Fruit fly (Drosophila melanogaster) whole organism, embryonic: ENCODE data around the gene CG5498.
A peak's percentile ranks its signal among the peaks of the same experiment; 100 is the strongest.

ENCODE experiments used
- ATbp ChIP-seq: fragments of 200-800 bp; sonication (Bioruptor generic); optimal IDR thresholded peaks from 2 replicates; lab custom pipeline; 2017; ENCODE audit warnings: missing biosample characterization, mild to moderate bottlenecking, missing genetic modification characterization, missing genetic modification reagents
- CG10959 ChIP-seq: fragments of 200-800 bp; sonication (Bioruptor generic); IDR thresholded peaks from 2 replicates; pipeline ENCODE4 v1.3.6; 2022; ENCODE audit warnings: missing biosample characterization, missing genetic modification characterization
- CG12071 ChIP-seq: fragments of 200-800 bp; sonication (Bioruptor generic); optimal IDR thresholded peaks from 3 replicates; lab custom pipeline; 2018; ENCODE audit warnings: missing biosample characterization, mild to moderate bottlenecking, missing genetic modification characterization
- CG12391 ChIP-seq: fragments of 200-800 bp; sonication (Bioruptor generic); optimal IDR thresholded peaks from 3 replicates; lab custom pipeline; 2018; ENCODE audit warnings: missing biosample characterization, mild to moderate bottlenecking, missing genetic modification characterization, moderate library complexity
- CG12659 ChIP-seq: fragments of 200-800 bp; sonication (Bioruptor generic); optimal IDR thresholded peaks from 3 replicates; lab custom pipeline; 2017; ENCODE audit warnings: mild to moderate bottlenecking, missing biosample characterization, missing genetic modification reagents, missing genetic modification characterization
- CG13123 ChIP-seq: fragments of 200-800 bp; sonication (Bioruptor generic); optimal IDR thresholded peaks from 2 replicates; lab custom pipeline; 2016; ENCODE audit warnings: missing biosample characterization, missing genetic modification characterization
- CG14965 ChIP-seq: fragments of 200-800 bp; sonication (Bioruptor generic); optimal IDR thresholded peaks from 2 replicates; lab custom pipeline; 2016; ENCODE audit warnings: missing biosample characterization, missing genetic modification characterization, borderline replicate concordance
- CG17186 ChIP-seq: fragments of 200-800 bp; sonication (Bioruptor generic); optimal IDR thresholded peaks from 3 replicates; lab custom pipeline; 2017; ENCODE audit warnings: missing biosample characterization, missing genetic modification reagents, missing genetic modification characterization
- CG17359 ChIP-seq: fragments of 200-800 bp; sonication (Bioruptor generic); optimal IDR thresholded peaks from 3 replicates; lab custom pipeline; 2018; ENCODE audit warnings: missing biosample characterization, mild to moderate bottlenecking, missing genetic modification characterization, moderate library complexity
- CG17912 ChIP-seq: fragments of 200-800 bp; sonication (Bioruptor generic); optimal IDR thresholded peaks from 2 replicates; lab custom pipeline; 2018; ENCODE audit warnings: missing biosample characterization, mild to moderate bottlenecking, missing genetic modification characterization
- CG18011 ChIP-seq: fragments of 200-800 bp; sonication (Bioruptor generic); optimal IDR thresholded peaks from 2 replicates; lab custom pipeline; 2017; ENCODE audit warnings: missing biosample characterization, missing genetic modification characterization, mild to moderate bottlenecking, moderate library complexity, missing genotype
- CG2116 ChIP-seq: fragments of 200-800 bp; sonication (Bioruptor generic); optimal IDR thresholded peaks from 3 replicates; lab custom pipeline; 2018; ENCODE audit warnings: missing biosample characterization, mild to moderate bottlenecking, missing genetic modification characterization
- CG42726 ChIP-seq: fragments of 200-800 bp; sonication (Bioruptor generic); IDR thresholded peaks from 2 replicates; pipeline ENCODE4 v1.3.6; 2022; ENCODE audit warnings: missing biosample characterization, missing genetic modification characterization; ENCODE audit not compliant: partially characterized antibody
- CG6854 ChIP-seq: fragments of 200-800 bp; sonication (Bioruptor generic); optimal IDR thresholded peaks from 3 replicates; lab custom pipeline; 2017; ENCODE audit warnings: missing biosample characterization, mild to moderate bottlenecking, missing genetic modification characterization
- CG7928 ChIP-seq: fragments of 200-800 bp; sonication (Bioruptor generic); optimal IDR thresholded peaks from 2 replicates; lab custom pipeline; 2017; ENCODE audit warnings: missing biosample characterization, mild to moderate bottlenecking, missing genetic modification characterization
- CG8359 ChIP-seq: fragments of 200-800 bp; sonication (Bioruptor generic); optimal IDR thresholded peaks from 2 replicates; lab custom pipeline; 2017; ENCODE audit warnings: missing biosample characterization, mild to moderate bottlenecking, missing genetic modification characterization, borderline replicate concordance
- CG8388 ChIP-seq: fragments of 200-800 bp; sonication (Bioruptor generic); optimal IDR thresholded peaks from 2 replicates; lab custom pipeline; 2019; ENCODE audit warnings: missing biosample characterization, mild to moderate bottlenecking, missing genetic modification characterization, moderate library complexity
- D ChIP-seq, 2 experiments: fragments of 200-800 bp in 1 of 2; fragments of >200 bp in 1 of 2; sonication (Bioruptor generic) in 1 of 2; optimal IDR thresholded peaks; 2 replicates in 1 of 2; 3 replicates in 1 of 2; lab custom pipeline; 2017; ENCODE audit warnings: mild to moderate bottlenecking in 1 of 2, missing biosample characterization in 1 of 2, missing genetic modification characterization in 1 of 2, missing genetic modification reagents in 1 of 2
- Dad ChIP-seq: fragments of 200-800 bp; sonication (Bioruptor generic); optimal IDR thresholded peaks from 3 replicates; lab custom pipeline; 2016; ENCODE audit warnings: missing biosample characterization, missing genetic modification characterization
- Dek ChIP-seq: fragments of 200-800 bp; sonication (Bioruptor generic); optimal IDR thresholded peaks from 3 replicates; lab custom pipeline; 2019; ENCODE audit warnings: missing biosample characterization, mild to moderate bottlenecking, missing genetic modification characterization, moderate library complexity
- NC2β ChIP-seq: fragments of 200-800 bp; sonication (Bioruptor generic); optimal IDR thresholded peaks from 2 replicates; lab custom pipeline; 2016; ENCODE audit warnings: missing biosample characterization, missing genetic modification characterization
- Nf-YA ChIP-seq: fragments of 200-800 bp; sonication (Bioruptor generic); IDR thresholded peaks from 2 replicates; pipeline ENCODE4 v1.3.6; 2022; ENCODE audit warnings: missing biosample characterization, missing genetic modification characterization
- Oaz ChIP-seq: fragments of 200-800 bp; sonication (Bioruptor generic); IDR thresholded peaks from 2 replicates; pipeline ENCODE4 v1.3.6; 2022; ENCODE audit warnings: missing biosample characterization, missing genetic modification characterization
- Stat92E ChIP-seq, 3 experiments: fragments of >200 bp in 2 of 3; fragments of 200-800 bp in 1 of 3; sonication (Bioruptor generic) in 1 of 3; optimal IDR thresholded peaks; 2 replicates each; lab custom pipeline; 2017 to 2019; ENCODE audit warnings: missing biosample characterization in 3 of 3, missing genetic modification characterization in 3 of 3, mild to moderate bottlenecking in 1 of 3, moderate library complexity in 1 of 3
- Trl ChIP-seq, 3 experiments: fragments of >200 bp in 2 of 3; fragments of 200-800 bp in 1 of 3; sonication (Bioruptor generic) in 1 of 3; optimal IDR thresholded peaks; 2 replicates in 1 of 3; 3 replicates in 2 of 3; lab custom pipeline; 2016 to 2017; ENCODE audit warnings: missing biosample characterization in 1 of 3, missing genetic modification characterization in 1 of 3
- ac ChIP-seq: fragments of 200-800 bp; sonication (Bioruptor generic); optimal IDR thresholded peaks from 3 replicates; lab custom pipeline; 2017; ENCODE audit warnings: missing biosample characterization, mild to moderate bottlenecking, missing genetic modification characterization
- al ChIP-seq: fragments of 200-800 bp; sonication (Bioruptor generic); IDR thresholded peaks from 2 replicates; pipeline ENCODE4 v1.3.6; 2022; ENCODE audit warnings: missing biosample characterization, missing genetic modification characterization
- az2 ChIP-seq: fragments of 200-800 bp; sonication (Bioruptor generic); optimal IDR thresholded peaks from 3 replicates; lab custom pipeline; 2016; ENCODE audit warnings: missing biosample characterization, missing genetic modification characterization
- dan ChIP-seq: fragments of 200-800 bp; sonication (Bioruptor generic); IDR thresholded peaks from 2 replicates; pipeline ENCODE4 v1.3.6; 2022; ENCODE audit warnings: missing biosample characterization, missing genetic modification characterization
- exex ChIP-seq: fragments of 200-800 bp; sonication (Bioruptor generic); optimal IDR thresholded peaks from 4 replicates; lab custom pipeline; 2018; ENCODE audit warnings: missing biosample characterization, mild to moderate bottlenecking, missing genetic modification characterization, moderate library complexity
- fd102C ChIP-seq: fragments of 200-800 bp; sonication (Bioruptor generic); optimal IDR thresholded peaks from 2 replicates; lab custom pipeline; 2018; ENCODE audit warnings: missing biosample characterization, mild to moderate bottlenecking, missing genetic modification characterization, moderate library complexity
- ftz-f1 ChIP-seq: fragments of 200-800 bp; sonication (Bioruptor generic); optimal IDR thresholded peaks from 2 replicates; lab custom pipeline; 2016; ENCODE audit warnings: missing biosample characterization, missing genetic modification characterization
- gem ChIP-seq: fragments of 200-800 bp; sonication (Bioruptor generic); optimal IDR thresholded peaks from 2 replicates; lab custom pipeline; 2019; ENCODE audit warnings: missing biosample characterization, mild to moderate bottlenecking, missing genetic modification characterization, moderate library complexity
- insv ChIP-seq, 2 experiments: fragments of 200-800 bp; sonication (Bioruptor generic); optimal IDR thresholded peaks; 3 replicates each; lab custom pipeline; 2016 to 2018; ENCODE audit warnings: missing biosample characterization in 2 of 2, missing genetic modification characterization in 2 of 2
- jing ChIP-seq: fragments of 200-800 bp; sonication (Bioruptor generic); optimal IDR thresholded peaks from 2 replicates; lab custom pipeline; 2018; ENCODE audit warnings: missing biosample characterization, mild to moderate bottlenecking, missing genetic modification characterization
- ken ChIP-seq: fragments of 200-800 bp; sonication (Bioruptor generic); IDR thresholded peaks from 3 replicates; pipeline ENCODE4 v1.3.6; 2022; ENCODE audit warnings: missing biosample characterization, missing genetic modification characterization
- lab ChIP-seq: fragments of 200-800 bp; sonication (Bioruptor generic); optimal IDR thresholded peaks from 3 replicates; lab custom pipeline; 2017; ENCODE audit warnings: missing biosample characterization, missing genetic modification characterization, mild to moderate bottlenecking, moderate library complexity, missing genetic modification reagents
- org-1 ChIP-seq: fragments of 200-800 bp; sonication (Bioruptor generic); optimal IDR thresholded peaks from 2 replicates; lab custom pipeline; 2017; ENCODE audit warnings: missing biosample characterization, missing genetic modification characterization
- pb ChIP-seq: fragments of 200-800 bp; sonication (Bioruptor generic); optimal IDR thresholded peaks from 3 replicates; lab custom pipeline; 2016; ENCODE audit warnings: missing biosample characterization, missing genetic modification characterization
- psq ChIP-seq: fragments of 200-800 bp; sonication (Bioruptor generic); optimal IDR thresholded peaks from 2 replicates; lab custom pipeline; 2017; ENCODE audit warnings: missing biosample characterization, missing genetic modification characterization
- pzg ChIP-seq: fragments of 200-800 bp; sonication (Bioruptor generic); optimal IDR thresholded peaks from 3 replicates; lab custom pipeline; 2018; ENCODE audit warnings: missing biosample characterization, mild to moderate bottlenecking, missing genetic modification characterization, moderate library complexity
- sc ChIP-seq, 3 experiments: fragments of >200 bp in 2 of 3; fragments of 200-800 bp in 1 of 3; sonication (Bioruptor generic) in 1 of 3; optimal IDR thresholded peaks; 2 replicates in 2 of 3; 3 replicates in 1 of 3; lab custom pipeline; 2017; ENCODE audit warnings: mild to moderate bottlenecking in 1 of 3, missing biosample characterization in 1 of 3, missing genetic modification characterization in 1 of 3, missing genetic modification reagents in 1 of 3
- slp2 ChIP-seq: fragments of 200-800 bp; sonication (Bioruptor generic); optimal IDR thresholded peaks from 2 replicates; lab custom pipeline; 2016; ENCODE audit warnings: missing biosample characterization, missing genetic modification characterization
- so ChIP-seq: fragments of 200-800 bp; sonication (Bioruptor generic); IDR thresholded peaks from 3 replicates; pipeline ENCODE4 v1.3.6; 2022; ENCODE audit warnings: missing biosample characterization, missing genetic modification characterization
- toy ChIP-seq: fragments of 200-800 bp; sonication (Bioruptor generic); IDR thresholded peaks from 2 replicates; pipeline ENCODE4 v1.3.6; 2022; ENCODE audit warnings: missing biosample characterization, missing genetic modification characterization
- unc-4 ChIP-seq: fragments of 200-800 bp; sonication (Bioruptor generic); IDR thresholded peaks from 2 replicates; pipeline ENCODE4 v1.3.6; 2022; ENCODE audit warnings: missing biosample characterization, missing genetic modification characterization; ENCODE audit not compliant: partially characterized antibody

Gene CG5498

DNA sequence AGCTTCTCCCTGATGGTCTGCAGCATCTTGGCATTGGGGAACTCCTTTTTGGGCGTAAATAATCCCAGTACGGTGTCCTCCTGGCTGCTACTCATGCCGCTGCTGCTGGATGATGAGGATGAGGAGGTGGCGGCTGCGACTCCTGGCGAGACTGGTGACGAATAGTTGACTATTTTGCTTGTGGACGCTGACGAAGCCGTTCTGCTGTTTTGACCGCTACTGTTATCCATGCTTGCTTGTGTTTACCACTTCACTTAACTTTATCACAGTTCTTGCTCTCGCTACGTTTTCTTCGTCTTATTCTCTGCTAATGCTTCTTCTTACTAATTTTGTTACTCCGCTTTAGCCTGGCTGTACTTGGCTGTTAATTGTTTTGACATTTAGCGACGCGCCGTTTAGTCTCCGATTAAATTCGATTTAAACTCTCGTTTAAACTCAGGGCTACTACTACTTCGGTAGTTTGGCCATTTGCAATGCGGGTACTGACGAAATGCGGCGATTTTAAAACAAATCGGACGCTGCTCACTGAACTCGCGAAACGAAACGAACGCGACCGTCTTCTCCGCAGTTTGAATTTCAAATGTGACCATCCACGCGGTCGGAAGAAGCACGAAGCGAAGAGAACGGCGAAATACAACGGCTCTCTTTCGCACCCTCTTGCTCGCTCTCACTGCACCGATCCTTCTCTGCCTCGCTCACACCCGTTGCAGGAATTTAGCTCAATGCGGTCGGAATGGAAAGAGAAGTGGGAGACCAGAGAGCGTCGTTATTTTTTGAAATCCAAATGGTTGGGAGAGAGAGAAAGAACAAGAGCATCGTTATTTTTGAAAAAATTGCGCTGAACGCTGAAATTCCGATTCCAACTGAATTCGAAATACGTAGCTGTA lies 17.4 kb upstream of the CG5498 start, which contains the start of gene trbl (continued):
- TF ChIP-seq Nf-YA (GFP tag; lab: Robert Waterston, UW) (no peak), CG12659 (GFP tag; lab: Kevin White, UChicago) (peak; percentile 22), CG17186 (GFP tag; lab: Kevin White, UChicago) (no peak), gem (tag; lab: Kevin White, UChicago) (no peak), pzg (GFP tag; lab: Kevin White, UChicago) (peak; percentile 20), CG7928 (no peak), CG12071 (GFP tag; lab: Kevin White, UChicago) (peak; percentile 58), org-1 (GFP tag; lab: Kevin White, UChicago) (no peak), pb (no peak), CG13123 (GFP tag; lab: Kevin White, UChicago) (no peak), Stat92E (GFP tag; optimal IDR thresholded peaks at IDR 0.05; lab: Kevin White, UChicago) (peak in 1 of 3 experiments; percentile 46), jing (no peak), CG6854 (peak; percentile 72), so (GFP tag; lab: Robert Waterston, UW) (peak; percentile 33; the same call in 1 of the 3 replicates), Dad (GFP tag; lab: Kevin White, UChicago) (no peak), Dek (tag; lab: Kevin White, UChicago) (no peak), lab (GFP tag; lab: Kevin White, UChicago) (peak; percentile 52), al (GFP tag; lab: Robert Waterston, UW) (no peak), toy (GFP tag; lab: Robert Waterston, UW) (no peak), CG8359 (no peak), ftz-f1 (GFP tag; lab: Kevin White, UChicago) (peak; percentile 74), CG2116 (GFP tag; lab: Kevin White, UChicago) (peak; percentile 73), unc-4 (GFP tag; lab: Robert Waterston, UW) (peak; percentile 58), ken (GFP tag; lab: Robert Waterston, UW) (no peak), az2 (GFP tag; lab: Kevin White, UChicago) (no peak), exex (tag; lab: Kevin White, UChicago) (peak; percentile 77), insv (GFP tag; optimal IDR thresholded peaks at IDR 0.05; lab: Kevin White, UChicago) (peak in 1 of 2 experiments; percentile 72), sc (optimal IDR thresholded peaks at IDR 0.05; lab: Kevin White, UChicago) (no peak), sc (GFP tag; optimal IDR thresholded peaks at IDR 0.05; lab: Kevin White, UChicago) (no peak), CG18011 (GFP tag; lab: Kevin White, UChicago) (peak; percentile 20), psq (GFP tag; lab: Kevin White, UChicago) (peak; percentile 83), Oaz (GFP tag; lab: Robert Waterston, UW) (no peak), CG8388 (GFP tag; lab: Kevin White, UChicago) (no peak), CG10959 (no peak), CG12391 (tag; lab: Kevin White, UChicago) (no peak), ATbp (GFP tag; lab: Kevin White, UChicago) (no peak), ac (GFP tag; lab: Kevin White, UChicago) (peak; percentile 11), D (optimal IDR thresholded peaks at IDR 0.05; lab: Kevin White, UChicago) (peak; percentile 22), D (GFP tag; optimal IDR thresholded peaks at IDR 0.05; lab: Kevin White, UChicago) (no peak), CG17912 (GFP tag; lab: Kevin White, UChicago) (no peak), CG42726 (GFP tag; lab: Robert Waterston, UW) (no peak), CG14965 (GFP tag; lab: Kevin White, UChicago) (no peak), Trl (optimal IDR thresholded peaks at IDR 0.05; lab: Kevin White, UChicago) (peak; percentile 97 to 98), Trl (GFP tag; optimal IDR thresholded peaks at IDR 0.05; lab: Kevin White, UChicago) (peak; percentile 80), NC2β (GFP tag; lab: Kevin White, UChicago) (peak; percentile 13), dan (no peak), CG17359 (tag; lab: Kevin White, UChicago) (no peak), fd102C (GFP tag; lab: Kevin White, UChicago) (peak; percentile 26), slp2 (no peak)
